Fruit fly (Drosophila melanogaster): Measurements from ENCODE around the gene PH4alphaSG1.

The PH4alphaSG1 gene

dm6 chr3R:30531989-30532653 lies 26.7 kb upstream of the PH4alphaSG1 start, which contains the start of gene tmod (continued):
- no peak for TF ChIP-seq CG9139 (GFP tag; optimal IDR thresholded peaks at IDR 0.05)
- TF ChIP-seq OdsH (GFP tag; optimal IDR thresholded peaks at IDR 0.05), result peak; percentile 54
- TF ChIP-seq CG3919 (GFP tag; optimal IDR thresholded peaks at IDR 0.05), result peak; percentile 59
- peak; percentile 58 for TF ChIP-seq CG10631 (GFP tag; optimal IDR thresholded peaks at IDR 0.05)
- peak; percentile 69; the same call in 2 of the 3 replicates for TF ChIP-seq CG8119 (GFP tag; IDR thresholded peaks at IDR 0.05)
- TF ChIP-seq CG32006 (GFP tag; optimal IDR thresholded peaks at IDR 0.05), result peak; percentile 67
- TF ChIP-seq CG6276 (GFP tag; optimal IDR thresholded peaks at IDR 0.05), result peak; percentile 78
- peak; percentile 39 for TF ChIP-seq net (GFP tag; optimal IDR thresholded peaks at IDR 0.05)
- TF ChIP-seq svp (GFP tag), result peak; percentile 66
- TF ChIP-seq fd85E (GFP tag; optimal IDR thresholded peaks at IDR 0.05), result no peak
- peak; percentile 34 for TF ChIP-seq CG31627 (GFP tag; optimal IDR thresholded peaks at IDR 0.05)
- peak; percentile 17 for TF ChIP-seq Ets96B (tag; optimal IDR thresholded peaks at IDR 0.05)
- peak; percentile 51 for TF ChIP-seq Sox14 (GFP tag; optimal IDR thresholded peaks at IDR 0.05)
- no peak for TF ChIP-seq fd59A (GFP tag; optimal IDR thresholded peaks at IDR 0.05)
- TF ChIP-seq Ets21C (GFP tag; optimal IDR thresholded peaks at IDR 0.05), result peak; percentile 15
- no peak for TF ChIP-seq spab (GFP tag; optimal IDR thresholded peaks at IDR 0.05)
- peak; percentile 63; the same call in 2 of the 3 replicates for TF ChIP-seq CG6163 (GFP tag; IDR thresholded peaks at IDR 0.05)
- TF ChIP-seq CG10669 (GFP tag; optimal IDR thresholded peaks at IDR 0.05), result peak; percentile 31
- TF ChIP-seq pdm3 (GFP tag; optimal IDR thresholded peaks at IDR 0.05), result peak; percentile 59
- peak; percentile 49 for TF ChIP-seq cyc (GFP tag; optimal IDR thresholded peaks at IDR 0.05)
- no peak for TF ChIP-seq CG6808 (GFP tag; optimal IDR thresholded peaks at IDR 0.05)
- TF ChIP-seq Eip75B (GFP tag; optimal IDR thresholded peaks at IDR 0.05), result peak; percentile 38
- TF ChIP-seq achi (GFP tag; optimal IDR thresholded peaks at IDR 0.05), result peak; percentile 49
- peak; percentile 26 for TF ChIP-seq Hr39 (GFP tag; optimal IDR thresholded peaks at IDR 0.05)
- peak; percentile 72; the same call in 2 of the 3 replicates for TF ChIP-seq eg (GFP tag; IDR thresholded peaks at IDR 0.05)
- TF ChIP-seq CG15336 (GFP tag; IDR thresholded peaks at IDR 0.05), result peak; percentile 85
- peak; percentile 51 for TF ChIP-seq Gug (GFP tag; IDR thresholded peaks at IDR 0.05)
- peak; percentile 6 for TF ChIP-seq CG16779 (tag; optimal IDR thresholded peaks at IDR 0.05)
- no peak for TF ChIP-seq Sox15 (GFP tag; optimal IDR thresholded peaks at IDR 0.05)
- TF ChIP-seq Sox102F (GFP tag; optimal IDR thresholded peaks at IDR 0.05), result peak; percentile 24
- TF ChIP-seq Eip78C (GFP tag), result peak; percentile 83
- no peak for TF ChIP-seq Blimp-1 (GFP tag; optimal IDR thresholded peaks at IDR 0.05)
- TF ChIP-seq esn (GFP tag; optimal IDR thresholded peaks at IDR 0.05), result peak; percentile 36
- peak; percentile 35 for TF ChIP-seq Smox (GFP tag; optimal IDR thresholded peaks at IDR 0.05)

DNA sequence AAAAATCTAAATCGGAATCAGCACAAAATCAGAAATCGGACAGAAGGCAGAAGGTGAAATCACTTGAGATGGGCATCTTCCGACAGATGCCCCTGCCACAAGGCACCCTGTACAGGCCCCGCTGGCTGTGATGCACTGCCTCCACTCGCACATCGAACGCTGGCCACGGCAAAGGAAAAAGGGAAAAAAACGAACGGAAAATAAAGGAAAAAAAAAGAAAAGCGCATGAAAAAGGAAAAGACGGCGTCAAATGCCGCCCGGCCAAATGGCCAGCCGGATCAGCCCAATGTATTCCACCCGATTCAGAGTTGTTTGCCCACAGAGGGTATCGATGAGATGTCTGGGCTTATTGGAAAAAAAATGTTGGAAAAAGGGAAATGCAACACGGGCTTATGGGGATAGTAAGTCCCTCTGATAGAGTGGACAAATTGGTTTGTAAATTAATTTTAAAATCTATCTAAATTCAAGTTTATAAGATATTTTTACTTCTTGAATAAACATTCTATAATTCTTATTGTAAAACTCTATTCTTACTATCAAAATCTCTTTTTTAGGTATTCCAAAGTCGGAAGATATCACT lies 25.8 kb upstream of the PH4alphaSG1 start:
- TF ChIP-seq CG8119 (GFP tag; IDR thresholded peaks at IDR 0.05) (peak; percentile 59), fd85E (GFP tag; optimal IDR thresholded peaks at IDR 0.05) (no peak), salr (GFP tag; optimal IDR thresholded peaks at IDR 0.05) (peak in 1 of 2 experiments; percentile 35), Lpt (GFP tag; optimal IDR thresholded peaks at IDR 0.05) (peak; percentile 23), Eip75B (GFP tag; optimal IDR thresholded peaks at IDR 0.05) (no peak), CG31627 (GFP tag; optimal IDR thresholded peaks at IDR 0.05) (no peak), CG6163 (GFP tag; IDR thresholded peaks at IDR 0.05) (0 out of 3 replicates have a peak, but pooled peaks have one; percentile 35), OdsH (GFP tag; optimal IDR thresholded peaks at IDR 0.05) (peak; percentile 12), CG6276 (GFP tag; optimal IDR thresholded peaks at IDR 0.05) (peak; percentile 56), Gug (GFP tag; IDR thresholded peaks at IDR 0.05) (0 out of 2 replicates have a peak, but pooled peaks have one; percentile 8), Eip78C (GFP tag) (peak; percentile 37), CG34406 (GFP tag; optimal IDR thresholded peaks at IDR 0.05) (no peak), Smox (GFP tag; optimal IDR thresholded peaks at IDR 0.05) (no peak), CG4318 (GFP tag; optimal IDR thresholded peaks at IDR 0.05) (no peak), eg (GFP tag; IDR thresholded peaks at IDR 0.05) (peak; percentile 80; the same call in 2 of the 3 replicates), acj6 (GFP tag; optimal IDR thresholded peaks at IDR 0.05) (no peak), CG15336 (GFP tag; IDR thresholded peaks at IDR 0.05) (peak; percentile 68), Eip93F (GFP tag; optimal IDR thresholded peaks at IDR 0.05) (no peak), Hr4 (GFP tag; optimal IDR thresholded peaks at IDR 0.05) (peak; percentile 50), CG32006 (GFP tag; optimal IDR thresholded peaks at IDR 0.05) (peak; percentile 45)
